Worm (Caenorhabditis elegans) whole organism, L3 larva: ENCODE measurements around the gene F46H6.5.

Experiments used
- R02D3.7 ChIP-seq: fragments of 150-350 bp; optimal IDR thresholded peaks from 2 replicates; lab custom pipeline; 2014; ENCODE audit warnings: missing biosample characterization, missing genetic modification characterization
- ZK546.5 ChIP-seq: sonication (generic microtip); optimal IDR thresholded peaks from 2 replicates; lab custom pipeline; 2017; ENCODE audit warnings: missing biosample characterization, missing genetic modification characterization
- aly-2 ChIP-seq: fragments of 150-350 bp; optimal IDR thresholded peaks from 2 replicates; lab custom pipeline; 2014; ENCODE audit warnings: missing biosample characterization, missing genetic modification characterization
- ama-1 ChIP-seq: fragments of 150-350 bp; optimal IDR thresholded peaks from 2 replicates; lab custom pipeline; 2018
- ceh-82 ChIP-seq: fragments of 150-350 bp; optimal IDR thresholded peaks from 2 replicates; lab custom pipeline; 2014; ENCODE audit warnings: missing biosample characterization, missing genetic modification characterization
- daf-12 ChIP-seq: fragments of 150-350 bp; optimal IDR thresholded peaks from 2 replicates; lab custom pipeline; 2014; ENCODE audit warnings: missing biosample characterization, missing genetic modification reagents, missing genetic modification characterization
- egl-5 ChIP-seq: fragments of 150-350 bp; optimal IDR thresholded peaks from 2 replicates; lab custom pipeline; 2017; ENCODE audit warnings: missing biosample characterization, missing genetic modification reagents, missing genetic modification characterization, inconsistent platforms
- elt-2 ChIP-seq: sonication (generic microtip); optimal IDR thresholded peaks from 2 replicates; lab custom pipeline; 2016; ENCODE audit warnings: missing genetic modification reagents, mild to moderate bottlenecking, missing genetic modification characterization, missing compliant biosample characterization
- elt-3 ChIP-seq, 3 experiments: fragments of 150-350 bp in 1 of 3; sonication (generic microtip) in 2 of 3; optimal IDR thresholded peaks; 2 replicates in 2 of 3; 4 replicates in 1 of 3; lab custom pipeline; 2014 to 2017; ENCODE audit warnings: missing biosample characterization in 3 of 3, missing genetic modification characterization in 3 of 3
- eor-1 ChIP-seq, 2 experiments: fragments of 150-350 bp; optimal IDR thresholded peaks; 2 replicates each; lab custom pipeline; 2014 to 2018; ENCODE audit warnings: missing biosample characterization in 2 of 2, missing genetic modification characterization in 2 of 2
- fkh-10 ChIP-seq: sonication (generic microtip); optimal IDR thresholded peaks from 2 replicates; lab custom pipeline; 2017; ENCODE audit warnings: missing biosample characterization, missing genetic modification reagents, missing genetic modification characterization
- fkh-2 ChIP-seq: fragments of 150-350 bp; optimal IDR thresholded peaks from 2 replicates; lab custom pipeline; 2014; ENCODE audit warnings: missing biosample characterization, missing genetic modification reagents, missing genetic modification characterization
- hmg-11 ChIP-seq: sonication (generic microtip); optimal IDR thresholded peaks from 2 replicates; lab custom pipeline; 2016; ENCODE audit warnings: missing genetic modification characterization, missing compliant biosample characterization
- lin-39 ChIP-seq: fragments of 150-350 bp; optimal IDR thresholded peaks from 2 replicates; lab custom pipeline; 2018; ENCODE audit warnings: missing biosample characterization, missing genetic modification reagents, missing genetic modification characterization
- lsy-12 ChIP-seq: sonication (generic microtip); optimal IDR thresholded peaks from 2 replicates; lab custom pipeline; 2016; ENCODE audit warnings: mild to moderate bottlenecking, missing genetic modification characterization, missing compliant biosample characterization
- mdl-1 ChIP-seq: fragments of 150-350 bp; optimal IDR thresholded peaks from 2 replicates; lab custom pipeline; 2014; ENCODE audit warnings: missing biosample characterization, missing genetic modification characterization
- mml-1 ChIP-seq: fragments of 150-350 bp; sonication (generic microtip); optimal IDR thresholded peaks from 3 replicates; lab custom pipeline; 2014; ENCODE audit warnings: missing biosample characterization, missing genetic modification characterization
- nfya-1 ChIP-seq: sonication (generic microtip); optimal IDR thresholded peaks from 2 replicates; lab custom pipeline; 2017; ENCODE audit warnings: missing genetic modification characterization, mild to moderate bottlenecking, missing compliant biosample characterization, antibody characterized with exemption, moderate library complexity; ENCODE audit not compliant: insufficient read depth
- nhr-11 ChIP-seq: fragments of 150-350 bp; optimal IDR thresholded peaks from 2 replicates; lab custom pipeline; 2014; ENCODE audit warnings: missing biosample characterization, missing genetic modification characterization
- nhr-12 ChIP-seq: fragments of 150-350 bp; optimal IDR thresholded peaks from 2 replicates; lab custom pipeline; 2014; ENCODE audit warnings: missing biosample characterization, missing genetic modification characterization
- nhr-23 ChIP-seq: fragments of 150-350 bp; optimal IDR thresholded peaks from 2 replicates; lab custom pipeline; 2014; ENCODE audit warnings: missing biosample characterization, missing genetic modification reagents, missing genetic modification characterization
- nhr-25 ChIP-seq: sonication (generic microtip); optimal IDR thresholded peaks from 2 replicates; lab custom pipeline; 2017; ENCODE audit warnings: missing biosample characterization, missing genetic modification characterization
- nhr-28 ChIP-seq: fragments of 150-350 bp; optimal IDR thresholded peaks from 2 replicates; lab custom pipeline; 2014; ENCODE audit warnings: missing biosample characterization, missing genetic modification characterization
- pha-4 ChIP-seq: fragments of 150-350 bp; optimal IDR thresholded peaks from 2 replicates; lab custom pipeline; 2014; ENCODE audit warnings: missing biosample characterization, missing genetic modification reagents, missing genetic modification characterization
- pqm-1 ChIP-seq: fragments of 150-350 bp; optimal IDR thresholded peaks from 2 replicates; lab custom pipeline; 2017; ENCODE audit warnings: missing biosample characterization, missing genetic modification characterization, inconsistent platforms
- sea-2 ChIP-seq: fragments of 150-350 bp; sonication (generic microtip); optimal IDR thresholded peaks from 4 replicates; lab custom pipeline; 2014; ENCODE audit warnings: missing biosample characterization, missing genetic modification reagents, missing genetic modification characterization
- snpc-4 ChIP-seq: fragments of 150-350 bp; optimal IDR thresholded peaks from 2 replicates; lab custom pipeline; 2014; ENCODE audit warnings: missing biosample characterization, missing genetic modification characterization
- unc-39 ChIP-seq: sonication (generic microtip); optimal IDR thresholded peaks from 4 replicates; lab custom pipeline; 2017; ENCODE audit warnings: missing biosample characterization, missing genetic modification characterization
- unc-62 ChIP-seq: fragments of 150-350 bp; sonication (generic microtip); optimal IDR thresholded peaks from 4 replicates; lab custom pipeline; 2014; ENCODE audit warnings: missing biosample characterization, missing genetic modification reagents, missing genetic modification characterization
- ztf-11 ChIP-seq: fragments of 150-350 bp; optimal IDR thresholded peaks from 2 replicates; lab custom pipeline; 2014; ENCODE audit warnings: missing biosample characterization, missing genetic modification characterization
- ztf-4 ChIP-seq: fragments of 150-350 bp; optimal IDR thresholded peaks from 2 replicates; lab custom pipeline; 2014; ENCODE audit warnings: missing biosample characterization, missing genetic modification characterization

The F46H6.5 gene

ce11 chrX:4495814-4496567 lies 4.0 kb upstream of the F46H6.5 start:
- TF ChIP-seq ZK546.5 (tag; lab: Kevin White, UChicago) (no peak), ama-1 (lab: Kevin White, UChicago) (peak; percentile 64), nhr-23 (tag; lab: Kevin White, UChicago) (peak; percentile 56)

ce11 chrX:4493439-4494006 lies 1.5 kb upstream of the F46H6.5 start:
- TF ChIP-seq ztf-4 (tag; lab: Kevin White, UChicago) = no peak
- TF ChIP-seq nhr-23 (tag; lab: Kevin White, UChicago) = peak; percentile 30

ce11 chrX:4490400-4490799 lies 1.6 kb downstream of the F46H6.5 start:
- no peak for TF ChIP-seq nhr-12
- peak; percentile 71 for TF ChIP-seq nhr-11 (tag; lab: Kevin White, UChicago)
- TF ChIP-seq nfya-1 = peak; percentile 45
- TF ChIP-seq, all 47 proteins: peak for 2

- TF ChIP-seq lin-39 (tag; lab: Kevin White, UChicago) = peak; percentile 13
- TF ChIP-seq R02D3.7 = no peak
These were observed 3.1 kb downstream of the F46H6.5 start, which contains the start of gene ncr-1 for ce11 chrX:4488807-4489336. TSS of gene ncr-1 (minus strand) at chrX:4488857.

- TF ChIP-seq nhr-25 (tag; lab: Kevin White, UChicago) = peak; percentile 43
- TF ChIP-seq unc-39 = no peak
- peak; percentile 36 for TF ChIP-seq lin-39 (tag; lab: Kevin White, UChicago)
These were observed 7.9 kb downstream of the F46H6.5 start for ce11 chrX:4484072-4484471.

ce11 chrX:4480800-4481199 lies 11.2 kb downstream of the F46H6.5 start:
- TF ChIP-seq elt-2 (tag; lab: Kevin White, UChicago) (peak; percentile 89), elt-3 (tag; optimal IDR thresholded peaks at IDR 0.05; lab: Kevin White, UChicago) (no peak), pha-4 (tag; lab: Kevin White, UChicago) (peak; percentile 14), pqm-1 (tag; lab: Kevin White, UChicago) (peak; percentile 82)
- TF ChIP-seq, all 47 proteins: peak for 3

- TF ChIP-seq ztf-11 (tag; lab: Kevin White, UChicago) (no peak), unc-62 (GFP tag; lab: Kevin White, UChicago) (no peak), fkh-2 (tag; lab: Kevin White, UChicago) (no peak), daf-12 (tag; lab: Kevin White, UChicago) (no peak), pqm-1 (tag; lab: Kevin White, UChicago) (peak; percentile 19), elt-2 (tag; lab: Kevin White, UChicago) (peak; percentile 5), pha-4 (tag; lab: Kevin White, UChicago) (peak; percentile 59), eor-1 (tag; optimal IDR thresholded peaks at IDR 0.05; lab: Kevin White, UChicago) (no peak)
- TF ChIP-seq, all 47 proteins: peak for 3
These were observed 12.0 kb downstream of the F46H6.5 start for ce11 chrX:4479960-4480359.

ce11 chrX:4478503-4478902 lies 13.5 kb downstream of the F46H6.5 start:
- TF ChIP-seq sea-2 (GFP tag; lab: Kevin White, UChicago) = no peak
- no peak for TF ChIP-seq fkh-10 (GFP tag; lab: Kevin White, UChicago)
- TF ChIP-seq snpc-4 = no peak
- TF ChIP-seq elt-2 (tag; lab: Kevin White, UChicago) = peak; percentile 84
- TF ChIP-seq ceh-82 (tag; lab: Kevin White, UChicago) = no peak
- TF ChIP-seq pha-4 (tag; lab: Kevin White, UChicago) = peak; percentile 16
- no peak for TF ChIP-seq elt-3 (tag; optimal IDR thresholded peaks at IDR 0.05; lab: Kevin White, UChicago)
- no peak for TF ChIP-seq nhr-28 (tag; lab: Kevin White, UChicago)
- TF ChIP-seq mml-1 (tag; lab: Kevin White, UChicago) = no peak
- no peak for TF ChIP-seq ama-1 (lab: Kevin White, UChicago)
- TF ChIP-seq aly-2 (tag; lab: Kevin White, UChicago) = no peak
- TF ChIP-seq pqm-1 (tag; lab: Kevin White, UChicago) = peak; percentile 86
- TF ChIP-seq eor-1 (tag; optimal IDR thresholded peaks at IDR 0.05; lab: Kevin White, UChicago) = no peak
- no peak for TF ChIP-seq hmg-11 (tag; lab: Kevin White, UChicago)
- no peak for TF ChIP-seq ZK546.5 (tag; lab: Kevin White, UChicago)
- TF ChIP-seq mdl-1 (tag; lab: Kevin White, UChicago) = no peak
- TF ChIP-seq unc-62 (GFP tag; lab: Kevin White, UChicago) = no peak
- TF ChIP-seq nhr-12 = no peak
- no peak for TF ChIP-seq egl-5 (tag; lab: Kevin White, UChicago)
- no peak for TF ChIP-seq nhr-23 (tag; lab: Kevin White, UChicago)
- TF ChIP-seq lsy-12 (tag; lab: Kevin White, UChicago) = no peak
